Worm (Caenorhabditis elegans) whole organism, early embryonic: ENCODE results near the gene grd-14.

ENCODE experiments used
- F13C5.2 ChIP-seq: sonication (generic microtip); optimal IDR thresholded peaks from 2 replicates; lab custom pipeline; 2017; ENCODE audit warnings: mild to moderate bottlenecking, missing genetic modification characterization, inconsistent platforms, missing compliant biosample characterization
- aly-1 ChIP-seq: sonication (generic microtip); optimal IDR thresholded peaks from 2 replicates; lab custom pipeline; 2016; ENCODE audit warnings: missing genetic modification characterization, missing compliant biosample characterization
- ama-1 ChIP-seq: fragments of 150-350 bp; optimal IDR thresholded peaks from 2 replicates; lab custom pipeline; 2014
- ceh-36 ChIP-seq: sonication (generic microtip); optimal IDR thresholded peaks from 2 replicates; lab custom pipeline; 2016; ENCODE audit warnings: missing genetic modification characterization, inconsistent platforms, missing compliant biosample characterization
- ets-7 ChIP-seq: sonication (generic microtip); optimal IDR thresholded peaks from 2 replicates; lab custom pipeline; 2016; ENCODE audit warnings: missing genotype, missing genetic modification characterization, missing compliant biosample characterization
- flt-1 ChIP-seq: fragments of 200-800 bp; sonication (Bioruptor generic); IDR thresholded peaks from 2 replicates; pipeline ENCODE4 v1.3.6; 2022; ENCODE audit warnings: missing genetic modification characterization, missing compliant biosample characterization
- tbx-37 ChIP-seq: fragments of 200-800 bp; sonication (Bioruptor generic); conservative IDR thresholded peaks from 2 replicates; pipeline ENCODE4 v1.3.6; 2022; ENCODE audit warnings: missing genetic modification reagents, missing genetic modification characterization, missing compliant biosample characterization

ce11 chrX:8489415-8489814 is 10.4 kb upstream of the grd-14 start:
- TF ChIP-seq ets-7 (tag; lab: Kevin White, UChicago) = no peak
- no peak for TF ChIP-seq F13C5.2 (tag; lab: Kevin White, UChicago)
- TF ChIP-seq aly-1 (tag; lab: Kevin White, UChicago) = no peak
- TF ChIP-seq ama-1 (lab: Kevin White, UChicago) = no peak
- TF ChIP-seq tbx-37 (GFP tag; lab: Robert Waterston, UW) = no peak
- TF ChIP-seq flt-1 (GFP tag; lab: Robert Waterston, UW) = no peak
- TF ChIP-seq ceh-36 (tag; lab: Kevin White, UChicago) = no peak
